Fruit fly (Drosophila melanogaster) whole organism, adult: ENCODE results near the gene alpha-Man-Ib.

Experiments used
- CG11617 ChIP-seq: fragments of 200-800 bp; sonication (Bioruptor generic); optimal IDR thresholded peaks from 2 replicates; lab custom pipeline; 2017; ENCODE audit warnings: mild to moderate bottlenecking, missing biosample characterization, missing genetic modification reagents, missing genetic modification characterization
- CG14711 ChIP-seq: fragments of 200-800 bp; sonication (Bioruptor generic); optimal IDR thresholded peaks from 2 replicates; lab custom pipeline; 2018; ENCODE audit warnings: missing biosample characterization, mild to moderate bottlenecking, missing genetic modification characterization, moderate library complexity
- CG33017 ChIP-seq: fragments of 200-800 bp; sonication (Bioruptor generic); optimal IDR thresholded peaks from 2 replicates; lab custom pipeline; 2018; ENCODE audit warnings: missing biosample characterization, mild to moderate bottlenecking, missing genetic modification characterization, moderate library complexity
- cnc ChIP-seq, 2 experiments: fragments of >200 bp; optimal IDR thresholded peaks; 2 replicates each; lab custom pipeline; 2017
- kay ChIP-seq: fragments of 200-800 bp; sonication (Bioruptor generic); peaks from one replicate; lab custom pipeline; 2016; ENCODE audit warnings: missing biosample characterization, missing genetic modification characterization, borderline replicate concordance
- pad ChIP-seq: fragments of 200-800 bp; sonication (Bioruptor generic); optimal IDR thresholded peaks from 3 replicates; lab custom pipeline; 2017; ENCODE audit warnings: missing biosample characterization, missing genetic modification characterization, mild to moderate bottlenecking, moderate library complexity, missing genetic modification reagents
- tj ChIP-seq: fragments of 200-800 bp; sonication (Bioruptor generic); optimal IDR thresholded peaks from 3 replicates; lab custom pipeline; 2017; ENCODE audit warnings: missing biosample characterization, mild to moderate bottlenecking, missing genetic modification characterization, moderate library complexity

- TF ChIP-seq CG33017: no peak
- no peak for TF ChIP-seq tj (GFP tag; lab: Kevin White, UChicago)
- TF ChIP-seq CG11617: no peak
- no peak for TF ChIP-seq cnc (optimal IDR thresholded peaks at IDR 0.05; lab: Kevin White, UChicago)
- no peak for TF ChIP-seq pad (GFP tag; lab: Kevin White, UChicago)
- TF ChIP-seq kay (GFP tag; lab: Kevin White, UChicago): no peak
- TF ChIP-seq CG14711 (tag; lab: Kevin White, UChicago): no peak
These were observed 46.1 kb upstream of the alpha-Man-Ib start for dm6 chr3R:29158721-29159120.
